Worm (Caenorhabditis elegans): ENCODE measurements around the gene ubc-7.

Gene ubc-7

ce11 chrIII:9616426-9616825 lies 14.5 kb downstream of the ubc-7 start, which contains the start of gene hcp-3:
Gene hcp-3 (minus strand): TSS chrIII:9616470.
- TF ChIP-seq ama-1 (optimal IDR thresholded peaks at IDR 0.05) (no peak), vab-7 (GFP tag; IDR thresholded peaks at IDR 0.05) (no peak), dve-1 (tag; optimal IDR thresholded peaks at IDR 0.05; ENCODE audit: insufficient read depth) (peak; percentile 34), nhr-102 (tag; optimal IDR thresholded peaks at IDR 0.05) (no peak), ZK337.2 (GFP tag; IDR thresholded peaks at IDR 0.05) (no peak), Y75B8A.6 (GFP tag; IDR thresholded peaks at IDR 0.05) (no peak), hlh-30 (tag; optimal IDR thresholded peaks at IDR 0.05; ENCODE audit: insufficient read depth) (peak; percentile 38), F10B5.3 (tag; optimal IDR thresholded peaks at IDR 0.05) (no peak), lin-38 (GFP tag; IDR thresholded peaks at IDR 0.05) (peak; percentile 59), lsy-2 (tag; optimal IDR thresholded peaks at IDR 0.05) (peak in 1 of 2 experiments; percentile 69), lin-39 (tag; optimal IDR thresholded peaks at IDR 0.05) (no peak), F37D6.2 (tag; optimal IDR thresholded peaks at IDR 0.05) (no peak), mes-2 (tag; optimal IDR thresholded peaks at IDR 0.05; ENCODE audit: poor library complexity, severe bottlenecking) (peak; percentile 69), ZK546.5 (tag; optimal IDR thresholded peaks at IDR 0.05) (no peak), dpl-1 (GFP tag; optimal IDR thresholded peaks at IDR 0.05) (peak; percentile 78), arid-1 (GFP tag; conservative IDR thresholded peaks at IDR 0.05) (no peak)

ce11 chrIII:9615114-9615513 lies 15.9 kb downstream of the ubc-7 start:
- 0 out of 2 replicates have a peak, but pooled peaks have one; percentile 32 for TF ChIP-seq lim-7 (GFP tag; IDR thresholded peaks at IDR 0.05)
- TF ChIP-seq lin-38 (GFP tag; IDR thresholded peaks at IDR 0.05), result peak; percentile 76
- TF ChIP-seq daf-12 (tag; optimal IDR thresholded peaks at IDR 0.05), result no peak
- peak; percentile 60 for TF ChIP-seq unc-130 (GFP tag; optimal IDR thresholded peaks at IDR 0.05)
- TF ChIP-seq aha-1 (tag), result peak; percentile 16
- TF ChIP-seq T20F7.1 (GFP tag; optimal IDR thresholded peaks at IDR 0.05), result no peak
- no peak for TF ChIP-seq mxl-3 (GFP tag; optimal IDR thresholded peaks at IDR 0.05)
- peak; percentile 25; the same call in 1 of the 2 replicates for TF ChIP-seq snpc-1.2 (GFP tag; IDR thresholded peaks at IDR 0.05)
- peak; percentile 10 for TF ChIP-seq F49E8.2 (tag; optimal IDR thresholded peaks at IDR 0.05; ENCODE audit: borderline replicate concordance)
- TF ChIP-seq aly-2 (tag; optimal IDR thresholded peaks at IDR 0.05), result no peak
- TF ChIP-seq saeg-2 (GFP tag; IDR thresholded peaks at IDR 0.05), result no peak

- TF ChIP-seq T26A8.4 (GFP tag; IDR thresholded peaks at IDR 0.05), result no peak
- peak; percentile 20 for TF ChIP-seq aha-1 (tag)
- no peak for TF ChIP-seq zip-11 (GFP tag; IDR thresholded peaks at IDR 0.05)
- TF ChIP-seq lin-38 (GFP tag; IDR thresholded peaks at IDR 0.05), result peak; percentile 92
- no peak for TF ChIP-seq nhr-111 (GFP tag; optimal IDR thresholded peaks at IDR 0.05)
- peak; percentile 24 for TF ChIP-seq hlh-30 (tag; optimal IDR thresholded peaks at IDR 0.05; ENCODE audit: insufficient read depth)
- peak; percentile 83 for TF ChIP-seq dpl-1 (GFP tag; optimal IDR thresholded peaks at IDR 0.05)
- TF ChIP-seq lin-29 (GFP tag; IDR thresholded peaks at IDR 0.05), result no peak
- TF ChIP-seq mes-2 (tag; optimal IDR thresholded peaks at IDR 0.05; ENCODE audit: poor library complexity, severe bottlenecking), result peak; percentile 53
- TF ChIP-seq nhr-6 (tag; optimal IDR thresholded peaks at IDR 0.05), result no peak
- no peak for TF ChIP-seq lir-3 (tag; optimal IDR thresholded peaks at IDR 0.05)
These were observed 16.8 kb downstream of the ubc-7 start, which contains the start of the genes pri-1 and F58A4.6 for ce11 chrIII:9614211-9614610. Gene pri-1 (minus strand): TSS chrIII:9614281. Gene F58A4.6 (plus strand): TSS chrIII:9614482.

- no peak for TF ChIP-seq snpc-1.2 (GFP tag; IDR thresholded peaks at IDR 0.05)
- no peak for TF ChIP-seq dmd-8 (GFP tag; IDR thresholded peaks at IDR 0.05)
- TF ChIP-seq unc-130 (GFP tag; optimal IDR thresholded peaks at IDR 0.05), result no peak
- TF ChIP-seq daf-8 (GFP tag; IDR thresholded peaks at IDR 0.05), result no peak
- no peak for TF ChIP-seq ceh-20 (GFP tag; IDR thresholded peaks at IDR 0.05)
- TF ChIP-seq mdl-1 (tag; optimal IDR thresholded peaks at IDR 0.05), result no peak
- TF ChIP-seq madf-5 (GFP tag; IDR thresholded peaks at IDR 0.05), result no peak
- TF ChIP-seq dmd-6 (GFP tag; IDR thresholded peaks at IDR 0.05), result no peak
- no peak for TF ChIP-seq fos-1 (tag; optimal IDR thresholded peaks at IDR 0.05)
- no peak for TF ChIP-seq hmg-1.1 (GFP tag; IDR thresholded peaks at IDR 0.05)
- TF ChIP-seq duxl-1 (tag; optimal IDR thresholded peaks at IDR 0.05; ENCODE audit: poor library complexity), result no peak
- no peak for TF ChIP-seq D1046.2 (GFP tag; IDR thresholded peaks at IDR 0.05)
- TF ChIP-seq cey-2 (tag; optimal IDR thresholded peaks at IDR 0.05; ENCODE audit: borderline replicate concordance, insufficient read depth), result no peak
- no peak for TF ChIP-seq ama-1 (optimal IDR thresholded peaks at IDR 0.05)
- TF ChIP-seq mxl-3 (GFP tag; optimal IDR thresholded peaks at IDR 0.05), result no peak
- no peak for TF ChIP-seq nhr-77 (tag; optimal IDR thresholded peaks at IDR 0.05)
These were observed 18.9 kb downstream of the ubc-7 start, which contains the start of gene bbs-4 for ce11 chrIII:9612097-9612496. Gene bbs-4 (minus strand): TSS chrIII:9612197.
